Worm (Caenorhabditis elegans) whole organism, L4/young adult: ENCODE measurements around the gene F53E10.6.
"Not testable (repeated sequence)": the region's sequence is repeated elsewhere in the genome, so short reads cannot be mapped to it uniquely, and the experiment has no call there.

ENCODE experiments used
- W03F9.2 ChIP-seq: fragments of 150-350 bp; optimal IDR thresholded peaks from 2 replicates; lab custom pipeline; 2014; ENCODE audit warnings: missing biosample characterization, missing genetic modification characterization
- dao-5 ChIP-seq: sonication (generic microtip); optimal IDR thresholded peaks from 2 replicates; lab custom pipeline; 2016; ENCODE audit warnings: missing genotype, missing genetic modification characterization, moderate library complexity, missing compliant biosample characterization
- him-1 ChIP-seq: sonication (generic microtip); optimal IDR thresholded peaks from 2 replicates; lab custom pipeline; 2016; ENCODE audit warnings: missing genotype, missing genetic modification reagents, missing genetic modification characterization, missing compliant biosample characterization

The F53E10.6 gene

DNA sequence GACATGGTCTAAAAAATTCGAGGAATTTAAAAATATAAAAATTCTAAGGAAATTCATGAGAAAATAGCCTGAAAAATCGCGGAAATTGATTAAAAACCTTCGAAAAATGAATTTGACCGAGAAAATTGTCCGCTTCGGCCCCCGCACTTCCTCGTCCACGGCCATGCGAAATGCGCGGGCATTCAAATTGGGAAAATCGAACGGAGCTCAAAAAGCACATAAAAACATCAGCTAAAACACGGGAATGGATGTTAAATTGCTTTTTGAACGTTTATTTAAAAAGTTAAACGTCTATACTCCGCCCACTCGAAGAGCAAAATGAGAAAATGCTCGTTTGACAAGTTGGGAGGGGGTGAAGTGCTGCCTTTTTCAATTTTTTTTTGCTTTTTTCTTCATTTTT lies at the start of gene F53E10.6:
Gene F53E10.6 (minus strand): TSS at position 8 of the 400 bp plus-strand sequence.
- TF ChIP-seq him-1: no peak
- no peak for TF ChIP-seq dao-5
- no peak for TF ChIP-seq W03F9.2 (tag; lab: Kevin White, UChicago)

DNA sequence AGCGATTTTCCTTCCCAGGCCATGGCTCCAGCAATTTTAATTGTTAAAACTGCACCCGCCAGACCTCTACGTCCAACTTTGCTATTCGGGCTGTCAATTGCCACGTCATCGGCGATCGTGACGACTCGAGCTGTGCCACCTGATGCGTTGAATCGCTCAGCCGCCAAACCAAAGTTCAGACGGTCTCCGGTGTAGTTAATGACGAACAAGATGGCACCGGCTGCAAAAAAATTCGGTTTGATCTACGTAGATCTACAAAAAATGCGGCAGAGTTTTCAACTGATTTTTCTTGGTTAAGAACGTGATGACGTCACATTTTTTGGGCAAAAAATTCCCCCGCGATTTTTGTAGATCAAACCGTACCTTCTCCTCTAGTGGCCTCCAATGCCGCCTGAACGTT lies 48.1 kb upstream of the F53E10.6 start:
- TF ChIP-seq dao-5 (no peak), W03F9.2 (tag; lab: Kevin White, UChicago) (no peak), him-1 (no peak)

DNA sequence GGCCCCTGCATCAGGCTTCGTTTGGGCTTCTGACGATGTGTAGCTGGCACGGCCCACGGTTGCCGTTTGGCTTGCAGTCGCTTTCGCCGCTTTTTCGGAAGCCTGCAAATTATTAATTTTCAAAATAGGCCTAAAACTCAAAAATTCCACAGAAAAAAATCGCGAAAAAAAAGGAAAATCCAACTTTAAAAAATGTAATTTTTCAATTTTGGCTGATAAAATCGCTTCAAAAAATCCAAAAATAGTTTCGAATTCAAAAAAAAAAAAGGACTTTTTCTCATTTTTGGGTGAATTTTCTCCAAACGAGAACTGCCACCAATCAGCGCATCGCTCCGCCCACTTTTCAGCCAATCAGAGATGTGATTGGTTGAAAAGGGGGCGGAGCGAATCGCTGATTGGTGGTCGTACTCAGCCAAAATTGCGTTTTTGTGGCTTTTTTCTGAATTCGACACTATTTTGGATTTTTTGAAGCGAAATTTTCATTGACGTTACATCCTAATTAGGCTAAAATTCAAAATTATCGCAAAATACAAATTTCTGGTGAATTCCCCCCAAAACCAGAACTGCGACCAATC lies 44.4 kb upstream of the F53E10.6 start:
- TF ChIP-seq him-1: no peak
- TF ChIP-seq W03F9.2 (tag; lab: Kevin White, UChicago): no peak
- TF ChIP-seq dao-5: no peak

DNA sequence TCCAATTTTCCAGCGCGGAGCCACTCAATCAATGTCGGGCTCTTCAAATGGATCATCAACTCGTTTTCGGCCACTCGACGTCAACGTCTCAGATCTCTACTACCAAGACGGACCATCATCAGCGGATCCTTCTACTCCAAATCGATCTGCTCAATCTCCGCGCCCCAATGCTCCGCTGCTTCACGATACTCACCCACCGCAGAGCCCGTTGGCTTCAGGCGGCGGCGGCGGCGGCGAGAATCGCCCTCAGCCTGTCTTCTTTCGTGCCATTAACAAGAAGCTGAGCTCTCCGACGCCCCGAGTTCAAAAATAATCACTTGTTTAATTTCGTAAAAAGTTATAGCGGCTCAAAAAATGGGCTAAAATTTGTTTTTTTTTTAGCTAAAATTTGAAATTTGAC lies 43.2 kb upstream of the F53E10.6 start:
- TF ChIP-seq W03F9.2 (tag; lab: Kevin White, UChicago) (no peak), him-1 (no peak)

ce11 chrV:2639506-2639905 lies 36.6 kb upstream of the F53E10.6 start:
- TF ChIP-seq W03F9.2 (tag; lab: Kevin White, UChicago): no peak
- no peak for TF ChIP-seq dao-5
- no peak for TF ChIP-seq him-1

ce11 chrV:2639035-2639434 lies 36.2 kb upstream of the F53E10.6 start, which contains the start of gene W02H5.2:
W02H5.2 (plus strand) TSS chrV:2639335.
- TF ChIP-seq him-1 (no peak), W03F9.2 (tag; lab: Kevin White, UChicago) (no peak), dao-5 (no peak)

ce11 chrV:2638545-2638944 lies 35.7 kb upstream of the F53E10.6 start, which contains the start of gene W02H5.19:
W02H5.19 (plus strand) TSS chrV:2638890.
- TF ChIP-seq W03F9.2 (tag; lab: Kevin White, UChicago): peak; percentile 82
- no peak for TF ChIP-seq dao-5
- peak; percentile 28 for TF ChIP-seq him-1

ce11 chrV:2625360-2625759 lies 22.5 kb upstream of the F53E10.6 start, which contains the start of gene sknr-1:
sknr-1 (minus strand) TSS chrV:2625460.
- not testable (repeated sequence) for TF ChIP-seq him-1; dao-5; W03F9.2 (tag; lab: Kevin White, UChicago)

DNA sequence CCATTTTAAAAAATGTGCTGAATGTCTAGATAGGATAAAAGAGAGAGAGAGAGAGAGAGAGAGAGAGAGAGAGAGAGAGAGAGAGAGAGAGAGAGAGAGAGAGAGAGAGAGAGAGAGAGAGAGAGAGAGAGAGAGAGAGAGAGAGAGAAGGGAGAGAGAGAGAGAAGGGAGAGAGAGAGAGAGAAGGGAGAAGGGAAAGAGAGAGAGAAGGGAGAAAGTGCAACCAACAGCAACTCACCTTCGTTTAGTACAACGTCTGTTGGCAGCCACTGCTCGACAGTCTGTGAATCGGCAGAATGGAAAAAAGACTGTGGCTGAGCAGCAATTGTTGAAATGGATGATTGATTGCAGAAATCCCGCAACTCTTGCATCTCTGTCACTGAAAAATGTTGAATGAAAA lies 20.9 kb upstream of the F53E10.6 start:
- no peak for TF ChIP-seq him-1
- TF ChIP-seq dao-5: no peak
- TF ChIP-seq W03F9.2 (tag; lab: Kevin White, UChicago): no peak

- TF ChIP-seq dao-5 (no peak), W03F9.2 (tag; lab: Kevin White, UChicago) (no peak), him-1 (no peak)
These were observed 19.0 kb upstream of the F53E10.6 start, which contains the start of gene srh-271 for ce11 chrV:2621879-2622278. srh-271 (minus strand) TSS chrV:2621979.

- TF ChIP-seq dao-5: no peak
- no peak for TF ChIP-seq him-1
- TF ChIP-seq W03F9.2 (tag; lab: Kevin White, UChicago): no peak
These were observed 14.6 kb upstream of the F53E10.6 start for ce11 chrV:2617499-2617898.

ce11 chrV:2614986-2615687 lies 12.3 kb upstream of the F53E10.6 start, which contains the start of gene F53E10.1:
F53E10.1 (plus strand) TSS chrV:2615310.
- TF ChIP-seq W03F9.2 (tag; lab: Kevin White, UChicago): peak; percentile 20
- TF ChIP-seq dao-5: no peak
- TF ChIP-seq him-1: no peak

DNA sequence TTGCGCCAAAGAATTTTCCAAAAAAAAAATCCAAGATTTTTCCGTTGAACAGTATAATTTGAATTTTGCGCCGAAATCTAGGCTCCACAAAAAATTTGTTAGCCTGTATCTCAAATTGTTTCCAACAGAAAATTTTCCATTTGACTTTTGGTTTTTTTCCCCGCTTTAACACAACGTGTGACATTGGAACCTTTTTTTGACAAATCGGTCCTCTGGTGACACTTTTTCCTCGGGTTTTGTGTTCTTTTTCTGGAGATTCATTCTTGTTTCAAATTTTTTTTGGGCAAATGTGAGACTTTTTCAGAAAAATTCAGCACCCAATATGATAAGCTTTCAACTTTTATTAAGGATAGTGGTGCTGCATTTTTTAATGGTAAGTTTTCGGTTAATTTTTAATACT lies 5.5 kb upstream of the F53E10.6 start, which contains the start of gene acr-17:
Gene acr-17 (plus strand): TSS at position 301 of the 400 bp plus-strand sequence.
- no peak for TF ChIP-seq him-1
- TF ChIP-seq dao-5: no peak
- TF ChIP-seq W03F9.2 (tag; lab: Kevin White, UChicago): no peak

DNA sequence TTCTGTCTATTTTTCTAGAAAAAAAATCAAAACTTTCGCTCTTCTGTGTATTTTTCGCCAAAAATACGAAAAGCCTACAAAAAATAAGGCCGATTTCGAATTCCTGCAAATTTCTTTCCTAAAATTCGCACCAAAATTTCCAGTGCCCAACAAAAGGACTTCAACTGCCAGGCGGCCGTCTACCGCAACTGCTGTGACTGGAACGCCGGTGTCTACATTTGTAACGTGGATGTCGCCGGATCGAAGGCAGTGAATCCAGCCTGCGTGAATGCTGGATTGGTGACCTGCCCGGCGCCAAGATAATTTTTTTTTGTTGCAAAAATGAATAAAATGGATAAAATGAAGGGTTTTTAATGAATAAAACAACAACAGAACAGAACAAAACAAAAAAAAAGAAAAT lies 1.0 kb downstream of the F53E10.6 start:
- TF ChIP-seq W03F9.2 (tag; lab: Kevin White, UChicago) (no peak), dao-5 (no peak), him-1 (no peak)

ce11 chrV:2600543-2600942 lies 2.3 kb downstream of the F53E10.6 start:
- peak; percentile 39 for TF ChIP-seq him-1
- no peak for TF ChIP-seq dao-5
- peak; percentile 64 for TF ChIP-seq W03F9.2 (tag; lab: Kevin White, UChicago)
